Fruit fly (Drosophila melanogaster) whole organism: ENCODE measurements around the gene CG45105.

Source experiments
- Dll ChIP-seq: fragments of >200 bp; optimal IDR thresholded peaks from 2 replicates; lab custom pipeline; 2017
- pan ChIP-seq: fragments of >200 bp; optimal IDR thresholded peaks from 2 replicates; lab custom pipeline; 2017
- psq ChIP-seq: fragments of >200 bp; optimal IDR thresholded peaks from 2 replicates; lab custom pipeline; 2017

dm6 chr3R:15927172-15927571 is 9.4 kb upstream of the CG45105 start:
- TF ChIP-seq psq (lab: Kevin White, UChicago) (no peak), pan (lab: Kevin White, UChicago) (no peak), Dll (no peak)
